Worm (Caenorhabditis elegans) whole organism, late embryonic: Measurements from ENCODE around the gene W06G6.15.
"Not testable (repeated sequence)": the region's sequence is repeated elsewhere in the genome, so short reads cannot be mapped to it uniquely, and the experiment has no call there.

Experiments used
- F13H6.1 ChIP-seq: sonication (generic microtip); optimal IDR thresholded peaks from 2 replicates; lab custom pipeline; 2016; ENCODE audit warnings: missing genetic modification characterization, missing compliant biosample characterization
- K02D7.2 ChIP-seq: sonication (generic microtip); optimal IDR thresholded peaks from 2 replicates; lab custom pipeline; 2017; ENCODE audit warnings: mild to moderate bottlenecking, missing genetic modification characterization, missing compliant biosample characterization
- ceh-14 ChIP-seq: sonication (generic microtip); optimal IDR thresholded peaks from 2 replicates; lab custom pipeline; 2016; ENCODE audit warnings: missing genotype, missing genetic modification characterization, missing compliant biosample characterization
- ceh-18 ChIP-seq: sonication (generic microtip); optimal IDR thresholded peaks from 2 replicates; lab custom pipeline; 2016; ENCODE audit warnings: missing genetic modification characterization, missing compliant biosample characterization
- ceh-19 ChIP-seq: fragments of 200-800 bp; sonication (Bioruptor generic); optimal IDR thresholded peaks from 2 replicates; lab custom pipeline; 2018; ENCODE audit warnings: mild to moderate bottlenecking, missing genetic modification characterization, missing compliant biosample characterization
- ceh-2 ChIP-seq: sonication (generic microtip); optimal IDR thresholded peaks from 2 replicates; lab custom pipeline; 2016; ENCODE audit warnings: missing genotype, missing genetic modification characterization, missing compliant biosample characterization
- ceh-24 ChIP-seq: sonication (generic microtip); optimal IDR thresholded peaks from 2 replicates; lab custom pipeline; 2016; ENCODE audit warnings: mild to moderate bottlenecking, missing genetic modification characterization, missing compliant biosample characterization
- ceh-30 ChIP-seq: fragments of 150-350 bp; optimal IDR thresholded peaks from 2 replicates; lab custom pipeline; 2014; ENCODE audit warnings: missing biosample characterization, missing genetic modification characterization
- ceh-45 ChIP-seq: fragments of 200-800 bp; sonication (Bioruptor generic); IDR thresholded peaks from 2 replicates; pipeline ENCODE4 v1.3.6; 2022; ENCODE audit warnings: missing genetic modification reagents, missing genetic modification characterization, missing compliant biosample characterization
- ceh-48 ChIP-seq: sonication (generic microtip); optimal IDR thresholded peaks from 2 replicates; lab custom pipeline; 2016; ENCODE audit warnings: missing genetic modification characterization, inconsistent platforms, missing compliant biosample characterization
- ceh-6 ChIP-seq: fragments of 200-800 bp; sonication (Bioruptor generic); optimal IDR thresholded peaks from 2 replicates; lab custom pipeline; 2018; ENCODE audit warnings: mild to moderate bottlenecking, missing genetic modification characterization, missing compliant biosample characterization
- che-1 ChIP-seq: sonication (generic microtip); optimal IDR thresholded peaks from 2 replicates; lab custom pipeline; 2016; ENCODE audit warnings: mild to moderate bottlenecking, missing genetic modification characterization, missing compliant biosample characterization
- elt-4 ChIP-seq: sonication (generic microtip); optimal IDR thresholded peaks from 2 replicates; lab custom pipeline; 2016; ENCODE audit warnings: missing genetic modification characterization, missing compliant biosample characterization
- ets-4 ChIP-seq: sonication (generic microtip); optimal IDR thresholded peaks from 2 replicates; lab custom pipeline; 2016; ENCODE audit warnings: missing genetic modification characterization, missing compliant biosample characterization
- fkh-6 ChIP-seq: sonication (generic microtip); optimal IDR thresholded peaks from 2 replicates; lab custom pipeline; 2016; ENCODE audit warnings: missing genetic modification characterization, missing compliant biosample characterization
- gmeb-2 ChIP-seq: sonication (generic microtip); optimal IDR thresholded peaks from 2 replicates; lab custom pipeline; 2016; ENCODE audit warnings: missing genetic modification characterization, inconsistent platforms, missing compliant biosample characterization
- hlh-6 ChIP-seq: sonication (generic microtip); optimal IDR thresholded peaks from 2 replicates; lab custom pipeline; 2016; ENCODE audit warnings: missing genotype, missing genetic modification characterization, missing compliant biosample characterization
- hlh-8 ChIP-seq: sonication (generic microtip); optimal IDR thresholded peaks from 2 replicates; lab custom pipeline; 2016; ENCODE audit warnings: missing genotype, missing genetic modification characterization, missing compliant biosample characterization
- lim-6 ChIP-seq: sonication (generic microtip); optimal IDR thresholded peaks from 2 replicates; lab custom pipeline; 2016; ENCODE audit warnings: missing genetic modification characterization, missing compliant biosample characterization
- madf-2 ChIP-seq: sonication (generic microtip); optimal IDR thresholded peaks from 2 replicates; lab custom pipeline; 2017; ENCODE audit warnings: missing genetic modification characterization, missing compliant biosample characterization
- mec-3 ChIP-seq: sonication (generic microtip); optimal IDR thresholded peaks from 2 replicates; lab custom pipeline; 2016; ENCODE audit warnings: borderline replicate concordance, missing genetic modification characterization, missing compliant biosample characterization
- nhr-11 ChIP-seq: fragments of 150-350 bp; optimal IDR thresholded peaks from 2 replicates; lab custom pipeline; 2014; ENCODE audit warnings: missing biosample characterization, missing genetic modification characterization
- odd-2 ChIP-seq: sonication (generic microtip); optimal IDR thresholded peaks from 2 replicates; lab custom pipeline; 2017; ENCODE audit warnings: antibody characterized with exemption, mild to moderate bottlenecking, missing genetic modification characterization, missing compliant biosample characterization
- pag-3 ChIP-seq: sonication (generic microtip); optimal IDR thresholded peaks from 2 replicates; lab custom pipeline; 2016; ENCODE audit warnings: missing compliant biosample characterization, missing genetic modification characterization, borderline replicate concordance
- pha-2 ChIP-seq: sonication (generic microtip); optimal IDR thresholded peaks from 2 replicates; lab custom pipeline; 2017; ENCODE audit warnings: mild to moderate bottlenecking, missing genetic modification characterization, missing compliant biosample characterization
- pros-1 ChIP-seq: fragments of 150-350 bp; optimal IDR thresholded peaks from 2 replicates; lab custom pipeline; 2014; ENCODE audit warnings: missing biosample characterization, missing genetic modification reagents, missing genetic modification characterization
- tbx-7 ChIP-seq: sonication (generic microtip); optimal IDR thresholded peaks from 2 replicates; lab custom pipeline; 2016; ENCODE audit warnings: missing genotype, missing genetic modification characterization, missing compliant biosample characterization
- unc-42 ChIP-seq: sonication (generic microtip); optimal IDR thresholded peaks from 2 replicates; lab custom pipeline; 2016; ENCODE audit warnings: missing genotype, missing genetic modification characterization, missing compliant biosample characterization
- ztf-16 ChIP-seq: sonication (generic microtip); optimal IDR thresholded peaks from 2 replicates; lab custom pipeline; 2017; ENCODE audit warnings: missing genetic modification characterization, missing compliant biosample characterization

The W06G6.15 gene

DNA sequence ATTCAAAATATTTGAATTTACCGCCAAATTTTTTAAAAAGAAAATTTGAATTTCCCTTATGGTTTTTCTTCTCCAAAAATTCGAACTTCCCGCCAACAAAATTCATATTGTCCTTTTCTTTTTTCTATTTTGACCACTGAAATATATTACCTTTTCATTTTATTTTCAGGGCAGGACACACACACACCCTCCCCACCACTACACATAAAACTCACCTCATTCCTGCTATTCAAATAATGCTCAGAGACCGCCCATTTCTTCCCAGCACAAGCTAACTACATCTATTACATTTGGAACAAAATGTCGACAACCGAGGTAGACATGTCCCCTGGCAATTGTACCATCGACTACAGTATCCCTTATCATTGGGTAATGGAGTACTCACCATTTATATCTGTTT is at the start of gene W06G6.15:
W06G6.15 (plus strand) TSS at position 301 of the 400 bp plus-strand sequence.
- TF ChIP-seq ceh-24, che-1, pag-3 (tag; lab: Kevin White, UChicago): not testable (repeated sequence)

DNA sequence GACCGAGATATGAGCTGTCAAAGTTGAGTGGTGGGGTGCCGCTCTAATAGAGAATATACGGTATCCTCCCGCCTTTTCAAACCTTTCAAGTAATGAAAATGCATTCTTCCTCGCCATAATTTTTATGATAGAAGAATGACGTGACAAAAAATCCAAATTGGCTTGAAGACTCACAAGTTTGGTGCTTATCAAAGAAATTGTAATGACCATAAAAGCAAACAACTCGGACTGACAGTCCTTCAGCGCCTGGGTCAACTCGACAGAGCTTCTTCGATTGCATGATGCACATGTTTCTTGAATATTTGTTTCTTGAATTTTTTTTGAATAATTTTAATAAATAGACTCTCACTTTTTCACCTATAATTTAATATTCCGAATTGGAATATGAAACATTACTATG is 48.9 kb upstream of the W06G6.15 start:
- TF ChIP-seq ceh-6 (GFP tag; lab: Kevin White, UChicago): no peak
- no peak for TF ChIP-seq hlh-8 (tag; lab: Kevin White, UChicago)
- TF ChIP-seq elt-4 (tag; lab: Kevin White, UChicago): no peak
- no peak for TF ChIP-seq ceh-19 (GFP tag; lab: Kevin White, UChicago)
- no peak for TF ChIP-seq ceh-45 (GFP tag; lab: Robert Waterston, UW)
- TF ChIP-seq odd-2 (tag; lab: Kevin White, UChicago): no peak
- TF ChIP-seq fkh-6 (tag; lab: Kevin White, UChicago): no peak
- TF ChIP-seq che-1 (tag; lab: Kevin White, UChicago): no peak
- no peak for TF ChIP-seq K02D7.2 (tag; lab: Kevin White, UChicago)

DNA sequence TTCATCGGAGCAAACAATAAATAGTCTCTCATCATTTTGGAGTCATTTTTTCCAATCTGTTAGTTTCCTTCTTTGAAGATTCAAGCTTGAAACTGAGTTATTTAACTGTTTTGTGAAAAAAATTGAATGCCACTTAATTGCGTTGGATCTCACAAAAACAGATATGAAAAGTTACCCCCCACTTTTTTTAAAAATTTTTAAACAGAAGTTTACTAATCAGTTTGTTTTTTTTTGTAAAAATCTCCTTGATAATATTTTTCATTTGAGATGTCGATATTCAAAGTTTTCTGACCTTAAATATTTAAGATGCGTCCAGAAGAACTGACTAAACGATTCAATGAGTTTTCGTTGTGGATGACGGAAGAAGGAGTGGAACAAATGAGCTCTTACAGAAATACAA is 48.0 kb upstream of the W06G6.15 start, which contains the start of gene Y32B12C.1:
Y32B12C.1 (plus strand) TSS at position 301 of the 400 bp plus-strand sequence.
- TF ChIP-seq gmeb-2 (tag; lab: Kevin White, UChicago): no peak

DNA sequence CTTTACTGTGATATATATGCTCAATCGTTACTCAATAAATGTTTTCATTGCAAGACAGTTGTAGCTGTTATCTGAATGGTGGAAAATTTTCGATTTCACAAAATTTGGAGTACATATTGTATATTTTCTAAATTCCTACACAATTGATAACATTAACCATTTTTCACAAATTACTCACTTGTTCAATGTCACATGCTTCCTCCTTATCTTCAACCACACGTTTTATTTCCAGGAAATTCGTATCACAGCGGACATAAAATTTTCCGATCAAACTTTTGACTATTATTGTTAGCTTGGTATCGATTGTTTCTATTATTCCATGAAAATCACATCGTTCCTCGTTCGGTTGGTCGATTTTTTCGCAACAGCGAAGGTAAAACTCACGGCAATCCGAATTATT is 45.9 kb upstream of the W06G6.15 start:
- TF ChIP-seq ceh-18 (no peak), gmeb-2 (tag; lab: Kevin White, UChicago) (no peak)
- TF ChIP-seq, all 69 proteins: peak for 0

DNA sequence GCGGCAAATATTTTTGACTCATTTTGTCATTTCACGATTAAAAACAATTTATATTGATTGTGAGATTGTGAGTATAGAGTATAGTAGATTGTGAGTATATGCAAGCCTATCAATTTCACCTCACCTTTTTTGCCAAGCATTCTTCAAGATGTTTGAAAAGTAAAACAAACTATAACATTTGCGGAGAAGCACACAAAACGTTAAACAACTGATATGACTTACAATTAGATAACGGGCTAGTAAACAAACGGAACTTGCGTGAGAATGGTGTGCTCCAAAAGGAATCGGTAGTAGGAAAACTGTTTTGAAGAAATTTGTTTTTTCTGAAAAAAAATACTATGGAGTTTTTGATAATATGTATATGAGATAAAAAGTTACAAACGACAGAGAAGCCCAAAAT is 44.2 kb upstream of the W06G6.15 start:
- TF ChIP-seq pros-1 (tag; lab: Kevin White, UChicago): no peak
- TF ChIP-seq, all 69 proteins: peak for 0

DNA sequence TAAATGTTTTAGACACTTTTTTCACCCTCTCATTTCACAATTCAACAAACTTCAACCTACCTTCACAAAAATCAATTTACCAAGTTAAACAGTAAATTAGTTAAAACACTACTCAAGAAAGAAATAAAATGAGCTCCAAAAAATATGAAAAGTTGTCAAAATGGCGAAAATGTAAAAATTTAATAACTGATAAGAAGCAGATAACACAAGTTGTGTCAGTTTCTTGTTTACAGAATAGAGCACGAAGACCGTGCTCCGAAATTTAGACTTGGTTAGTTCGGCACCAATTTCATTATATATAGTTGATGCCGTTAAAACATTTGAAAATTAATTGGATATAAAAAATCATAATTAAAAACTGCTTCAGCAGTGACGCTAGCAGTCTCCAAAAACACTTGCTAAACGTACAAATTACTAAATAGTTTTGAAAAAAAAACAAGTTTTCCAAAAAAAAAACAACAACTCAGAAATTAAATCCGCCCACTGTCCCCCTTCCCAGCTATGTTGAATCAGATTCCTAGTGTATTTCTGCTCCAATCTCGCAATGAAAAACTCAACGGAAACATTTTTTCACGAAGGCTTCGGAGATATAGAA is 43.5 kb upstream of the W06G6.15 start, which contains the start of gene srw-54:
srw-54 (plus strand) TSS at position 545 of the 595 bp plus-strand sequence.
- TF ChIP-seq hlh-6 (tag; lab: Kevin White, UChicago): no peak
- no peak for TF ChIP-seq nhr-11
- TF ChIP-seq F13H6.1 (tag; lab: Kevin White, UChicago): no peak
- no peak for TF ChIP-seq ceh-2

DNA sequence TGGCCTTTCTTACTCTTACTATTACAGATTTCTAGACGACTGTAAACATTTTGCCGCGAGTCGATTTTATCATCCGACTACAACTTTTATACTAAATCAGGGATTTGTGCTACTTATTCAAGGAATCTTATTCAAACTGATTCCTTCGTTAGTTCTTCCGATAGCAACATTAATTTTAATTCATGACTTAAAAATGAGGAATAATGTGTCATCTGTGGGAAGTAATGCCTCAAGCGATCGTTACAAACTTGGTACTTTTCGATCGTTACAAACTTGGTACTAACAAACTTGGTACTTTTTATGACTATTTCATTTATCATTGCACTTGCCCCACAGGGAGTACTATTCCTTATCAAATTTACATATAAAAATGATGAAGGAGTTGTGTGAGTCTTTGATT is 36.9 kb upstream of the W06G6.15 start, which contains the start of gene Y70C5A.4:
Y70C5A.4 (plus strand) TSS at position 301 of the 400 bp plus-strand sequence.
- TF ChIP-seq ceh-30 (tag; lab: Kevin White, UChicago) (no peak), ets-4 (no peak), ceh-14 (tag; lab: Kevin White, UChicago) (no peak), unc-42 (tag; lab: Kevin White, UChicago) (no peak), pha-2 (tag; lab: Kevin White, UChicago) (no peak), madf-2 (tag; lab: Kevin White, UChicago) (no peak), lim-6 (tag; lab: Kevin White, UChicago) (no peak), ceh-48 (tag; lab: Kevin White, UChicago) (no peak), ztf-16 (tag; lab: Kevin White, UChicago) (no peak), ceh-18 (no peak), tbx-7 (tag; lab: Kevin White, UChicago) (no peak), mec-3 (tag; lab: Kevin White, UChicago) (no peak), odd-2 (tag; lab: Kevin White, UChicago) (no peak)
- TF ChIP-seq, all 69 proteins: peak for 0
